Worm (Caenorhabditis elegans) whole organism, young adult: ENCODE measurements around the gene K08H2.7.

Source experiments
- B0019.2 ChIP-seq: fragments of 200-800 bp; sonication (Bioruptor generic); conservative IDR thresholded peaks from 2 replicates; pipeline ENCODE4 v1.3.6; 2022; ENCODE audit warnings: missing genetic modification reagents, missing genetic modification characterization, missing compliant biosample characterization
- B0035.1 ChIP-seq: sonication (generic microtip); optimal IDR thresholded peaks from 2 replicates; lab custom pipeline; 2016; ENCODE audit warnings: missing genetic modification characterization, mild to moderate bottlenecking, missing compliant biosample characterization, missing genotype, missing genetic modification reagents
- B0261.1 ChIP-seq: sonication (generic microtip); optimal IDR thresholded peaks from 2 replicates; lab custom pipeline; 2016; ENCODE audit warnings: mild to moderate bottlenecking, missing genetic modification characterization, moderate library complexity, missing compliant biosample characterization
- C17E4.6 ChIP-seq: fragments of 200-800 bp; sonication (Bioruptor generic); IDR thresholded peaks from 2 replicates; pipeline ENCODE4 v1.3.6; 2022; ENCODE audit warnings: missing genetic modification reagents, missing genetic modification characterization, missing compliant biosample characterization
- F10E7.11 ChIP-seq: sonication (generic microtip); optimal IDR thresholded peaks from 2 replicates; lab custom pipeline; 2017; ENCODE audit warnings: mild to moderate bottlenecking, missing genetic modification characterization, moderate library complexity, missing compliant biosample characterization
- F23B12.7 ChIP-seq: sonication (generic microtip); optimal IDR thresholded peaks from 2 replicates; lab custom pipeline; 2017; ENCODE audit warnings: missing genetic modification characterization, mild to moderate bottlenecking, missing compliant biosample characterization, antibody characterized with exemption, moderate library complexity; ENCODE audit not compliant: insufficient read depth
- F33H1.4 ChIP-seq: fragments of 200-800 bp; sonication (Bioruptor generic); IDR thresholded peaks from 2 replicates; pipeline ENCODE4 v1.3.6; 2022; ENCODE audit warnings: missing genetic modification reagents, missing genetic modification characterization, missing compliant biosample characterization
- F39B2.1 ChIP-seq: fragments of 200-800 bp; sonication (Bioruptor generic); IDR thresholded peaks from 2 replicates; pipeline ENCODE4 v1.3.6; 2022; ENCODE audit warnings: missing genetic modification reagents, missing genetic modification characterization, missing compliant biosample characterization
- F49E8.2 ChIP-seq: sonication (generic microtip); optimal IDR thresholded peaks from 3 replicates; lab custom pipeline; 2017; ENCODE audit warnings: missing genetic modification characterization, mild to moderate bottlenecking, missing compliant biosample characterization, antibody characterized with exemption, moderate library complexity; ENCODE audit not compliant: insufficient read depth
- F52B5.7 ChIP-seq: sonication (generic microtip); optimal IDR thresholded peaks from 2 replicates; lab custom pipeline; 2016; ENCODE audit warnings: mild to moderate bottlenecking, missing genetic modification characterization, missing compliant biosample characterization
- Y53F4B.3 ChIP-seq: fragments of 200-800 bp; sonication (Bioruptor generic); IDR thresholded peaks from 2 replicates; pipeline ENCODE4 v1.3.6; 2022; ENCODE audit warnings: missing genetic modification reagents, missing genetic modification characterization, missing compliant biosample characterization
- Y56A3A.18 ChIP-seq: fragments of 200-800 bp; sonication (Bioruptor generic); IDR thresholded peaks from 2 replicates; pipeline ENCODE4 v1.3.6; 2022; ENCODE audit warnings: missing genetic modification reagents, missing genetic modification characterization, missing compliant biosample characterization
- ZK185.1 ChIP-seq: sonication (generic microtip); optimal IDR thresholded peaks from 2 replicates; lab custom pipeline; 2016; ENCODE audit warnings: mild to moderate bottlenecking, missing genetic modification characterization, missing compliant biosample characterization; ENCODE audit not compliant: poor library complexity, severe bottlenecking
- ama-1 ChIP-seq, 3 experiments: fragments of 150-350 bp in 1 of 3; sonication (generic microtip) in 2 of 3; optimal IDR thresholded peaks; 2 replicates each; lab custom pipeline; 2014 to 2018; ENCODE audit warnings: missing biosample characterization in 2 of 3, missing genetic modification characterization in 2 of 3, missing genetic modification reagents in 2 of 3
- atf-7 ChIP-seq: sonication (generic microtip); optimal IDR thresholded peaks from 2 replicates; lab custom pipeline; 2017; ENCODE audit warnings: mild to moderate bottlenecking, missing genetic modification characterization, missing compliant biosample characterization
- athp-1 ChIP-seq: sonication (generic microtip); optimal IDR thresholded peaks from 2 replicates; lab custom pipeline; 2017; ENCODE audit warnings: mild to moderate bottlenecking, missing genetic modification characterization, missing compliant biosample characterization
- bed-1 ChIP-seq: fragments of 200-800 bp; sonication (Bioruptor generic); IDR thresholded peaks from 2 replicates; pipeline ENCODE4 v1.3.6; 2022; ENCODE audit warnings: missing genetic modification reagents, missing genetic modification characterization, missing compliant biosample characterization
- ccch-3 ChIP-seq: fragments of 200-800 bp; sonication (Bioruptor generic); optimal IDR thresholded peaks from 2 replicates; lab custom pipeline; 2018; ENCODE audit warnings: mild to moderate bottlenecking, missing genetic modification characterization, missing compliant biosample characterization
- ceh-100 ChIP-seq: fragments of 200-800 bp; sonication (Bioruptor generic); IDR thresholded peaks from 2 replicates; pipeline ENCODE4 v1.3.6; 2022; ENCODE audit warnings: missing genetic modification reagents, missing genetic modification characterization, missing compliant biosample characterization
- ceh-27 ChIP-seq: fragments of 200-800 bp; sonication (Bioruptor generic); optimal IDR thresholded peaks from 2 replicates; lab custom pipeline; 2018; ENCODE audit warnings: mild to moderate bottlenecking, missing genetic modification characterization, moderate library complexity, missing compliant biosample characterization
- ceh-58 ChIP-seq: fragments of 200-800 bp; sonication (Bioruptor generic); IDR thresholded peaks from 2 replicates; pipeline ENCODE4 v1.3.6; 2022; ENCODE audit warnings: missing genetic modification characterization, missing compliant biosample characterization
- die-1 ChIP-seq: sonication (generic microtip); optimal IDR thresholded peaks from 2 replicates; lab custom pipeline; 2016; ENCODE audit warnings: missing genotype, mild to moderate bottlenecking, missing genetic modification characterization, missing compliant biosample characterization
- dpff-1 ChIP-seq: sonication (generic microtip); optimal IDR thresholded peaks from 2 replicates; lab custom pipeline; 2017; ENCODE audit warnings: mild to moderate bottlenecking, missing genetic modification characterization, missing compliant biosample characterization
- ekl-4 ChIP-seq: fragments of 200-800 bp; sonication (Bioruptor generic); IDR thresholded peaks from 2 replicates; pipeline ENCODE4 v1.3.6; 2022; ENCODE audit warnings: missing genetic modification reagents, missing genetic modification characterization, missing compliant biosample characterization
- gei-17 ChIP-seq: fragments of 200-800 bp; sonication (Bioruptor generic); optimal IDR thresholded peaks from 2 replicates; lab custom pipeline; 2018; ENCODE audit warnings: mild to moderate bottlenecking, missing genetic modification characterization, missing compliant biosample characterization
- him-1 ChIP-seq: sonication (generic microtip); optimal IDR thresholded peaks from 2 replicates; lab custom pipeline; 2016; ENCODE audit warnings: missing genotype, missing genetic modification reagents, missing genetic modification characterization, missing compliant biosample characterization
- hrde-1 ChIP-seq: sonication (generic microtip); optimal IDR thresholded peaks from 2 replicates; lab custom pipeline; 2016; ENCODE audit warnings: missing genetic modification characterization, mild to moderate bottlenecking, missing compliant biosample characterization, moderate library complexity, missing genotype, missing genetic modification reagents, borderline replicate concordance
- hsf-1 ChIP-seq: fragments of 200-800 bp; sonication (Bioruptor generic); IDR thresholded peaks from 2 replicates; pipeline ENCODE4 v1.3.6; 2022; ENCODE audit warnings: missing genetic modification reagents, missing genetic modification characterization, missing compliant biosample characterization
- lin-35 ChIP-seq, 3 experiments: fragments of 150-350 bp in 2 of 3; sonication (generic microtip) in 1 of 3; optimal IDR thresholded peaks; 2 replicates each; lab custom pipeline; 2014 to 2018; ENCODE audit warnings: missing biosample characterization in 3 of 3, missing genetic modification characterization in 3 of 3, missing genetic modification reagents in 3 of 3
- lsl-1 ChIP-seq: fragments of 200-800 bp; sonication (Bioruptor generic); optimal IDR thresholded peaks from 2 replicates; lab custom pipeline; 2018; ENCODE audit warnings: mild to moderate bottlenecking, missing genetic modification characterization, moderate library complexity, missing compliant biosample characterization
- madf-10 ChIP-seq: sonication (generic microtip); optimal IDR thresholded peaks from 2 replicates; lab custom pipeline; 2016; ENCODE audit warnings: mild to moderate bottlenecking, missing genetic modification characterization, missing compliant biosample characterization
- madf-6 ChIP-seq: fragments of 200-800 bp; sonication (Bioruptor generic); IDR thresholded peaks from 2 replicates; pipeline ENCODE4 v1.3.6; 2022; ENCODE audit warnings: missing genetic modification reagents, missing genetic modification characterization, missing compliant biosample characterization
- mcd-1 ChIP-seq: fragments of 200-800 bp; sonication (Bioruptor generic); IDR thresholded peaks from 2 replicates; pipeline ENCODE4 v1.3.6; 2022; ENCODE audit warnings: missing genetic modification reagents, missing genetic modification characterization, missing compliant biosample characterization
- nhr-27 ChIP-seq: fragments of 200-800 bp; sonication (Bioruptor generic); optimal IDR thresholded peaks from 2 replicates; lab custom pipeline; 2018; ENCODE audit warnings: mild to moderate bottlenecking, missing genetic modification characterization, moderate library complexity, missing compliant biosample characterization
- pha-4 ChIP-seq: fragments of 150-350 bp; sonication (generic microtip); optimal IDR thresholded peaks from 2 replicates; lab custom pipeline; 2014; ENCODE audit warnings: missing biosample characterization, missing genetic modification reagents, missing genetic modification characterization
- sdz-38 ChIP-seq: sonication (generic microtip); optimal IDR thresholded peaks from 2 replicates; lab custom pipeline; 2016; ENCODE audit warnings: missing genotype, missing genetic modification characterization, missing compliant biosample characterization
- somi-1 ChIP-seq: fragments of 200-800 bp; sonication (Bioruptor generic); optimal IDR thresholded peaks from 2 replicates; lab custom pipeline; 2018; ENCODE audit warnings: mild to moderate bottlenecking, missing genetic modification characterization, missing compliant biosample characterization
- tbp1 ChIP-seq: fragments of 200-800 bp; sonication (Bioruptor generic); optimal IDR thresholded peaks from 2 replicates; lab custom pipeline; 2018; ENCODE audit warnings: mild to moderate bottlenecking, missing genetic modification characterization, missing compliant biosample characterization
- unc-130 ChIP-seq: sonication (generic microtip); optimal IDR thresholded peaks from 2 replicates; lab custom pipeline; 2016; ENCODE audit warnings: missing genetic modification reagents, missing genetic modification characterization, missing compliant biosample characterization
- unc-62 ChIP-seq: fragments of 150-350 bp; optimal IDR thresholded peaks from 2 replicates; lab custom pipeline; 2014; ENCODE audit warnings: missing biosample characterization, missing genetic modification reagents, missing genetic modification characterization
- xnd-1 ChIP-seq: sonication (generic microtip); optimal IDR thresholded peaks from 2 replicates; lab custom pipeline; 2016; ENCODE audit warnings: missing genotype, missing genetic modification reagents, missing genetic modification characterization, missing compliant biosample characterization
- zfh-2 ChIP-seq: fragments of 200-800 bp; sonication (Bioruptor generic); conservative IDR thresholded peaks from 2 replicates; pipeline ENCODE4 v1.3.6; 2022; ENCODE audit warnings: missing genetic modification reagents, missing genetic modification characterization, missing compliant biosample characterization
- ztf-18 ChIP-seq: sonication (generic microtip); optimal IDR thresholded peaks from 2 replicates; lab custom pipeline; 2016; ENCODE audit warnings: missing genotype, mild to moderate bottlenecking, missing genetic modification characterization, missing compliant biosample characterization
- ztf-25 ChIP-seq: fragments of 200-800 bp; sonication (Bioruptor generic); IDR thresholded peaks from 2 replicates; pipeline ENCODE4 v1.3.6; 2022; ENCODE audit warnings: missing genetic modification reagents, missing genetic modification characterization, missing compliant biosample characterization
- ztf-26 ChIP-seq: sonication (generic microtip); optimal IDR thresholded peaks from 2 replicates; lab custom pipeline; 2017; ENCODE audit warnings: missing genetic modification characterization, missing compliant biosample characterization
- ztf-28 ChIP-seq: fragments of 200-800 bp; sonication (Bioruptor generic); IDR thresholded peaks from 2 replicates; pipeline ENCODE4 v1.3.6; 2022; ENCODE audit warnings: missing genetic modification reagents, missing genetic modification characterization, missing compliant biosample characterization
- ztf-3 ChIP-seq: fragments of 200-800 bp; sonication (Bioruptor generic); optimal IDR thresholded peaks from 2 replicates; lab custom pipeline; 2018; ENCODE audit warnings: mild to moderate bottlenecking, missing genetic modification characterization, missing compliant biosample characterization
- ztf-6 ChIP-seq: fragments of 200-800 bp; sonication (Bioruptor generic); IDR thresholded peaks from 2 replicates; pipeline ENCODE4 v1.3.6; 2022; ENCODE audit warnings: missing genetic modification reagents, missing genetic modification characterization, missing compliant biosample characterization

K08H2.7 gene

ce11 chrX:13264550-13264949 is 16.3 kb upstream of the K08H2.7 start (continued):
- peak in 1 of 3 experiments; percentile 20 for TF ChIP-seq lin-35 (GFP tag; optimal IDR thresholded peaks at IDR 0.05; lab: Kevin White, UChicago)
- TF ChIP-seq F33H1.4 (GFP tag; lab: Robert Waterston, UW): no peak
- TF ChIP-seq atf-7: peak; percentile 55
- peak; percentile 86 for TF ChIP-seq Y56A3A.18 (GFP tag; lab: Robert Waterston, UW)
- TF ChIP-seq ceh-58: no peak
- no peak for TF ChIP-seq xnd-1 (tag; lab: Kevin White, UChicago)
- TF ChIP-seq F39B2.1 (GFP tag; lab: Robert Waterston, UW): 0 out of 2 replicates have a peak, but pooled peaks have one; percentile 54
- TF ChIP-seq mcd-1 (GFP tag; lab: Robert Waterston, UW): no peak
- TF ChIP-seq F23B12.7 (tag; lab: Kevin White, UChicago): peak; percentile 72
- TF ChIP-seq ZK185.1 (tag; lab: Kevin White, UChicago): peak; percentile 60
- TF ChIP-seq dpff-1 (tag; lab: Kevin White, UChicago): no peak
- TF ChIP-seq ekl-4 (GFP tag; lab: Robert Waterston, UW): peak; percentile 82
- TF ChIP-seq unc-130 (GFP tag; lab: Kevin White, UChicago): peak; percentile 30
- TF ChIP-seq zfh-2: no peak
- TF ChIP-seq pha-4: no peak
- peak; percentile 60 for TF ChIP-seq ztf-18 (tag; lab: Kevin White, UChicago)
- no peak for TF ChIP-seq B0019.2 (GFP tag; lab: Robert Waterston, UW)
- TF ChIP-seq bed-1 (GFP tag; lab: Robert Waterston, UW): no peak
- TF ChIP-seq unc-62 (GFP tag; lab: Kevin White, UChicago): no peak
- peak; percentile 53 for TF ChIP-seq B0035.1 (tag; lab: Kevin White, UChicago)
- TF ChIP-seq B0261.1 (tag; lab: Kevin White, UChicago): peak; percentile 97
- TF ChIP-seq F10E7.11 (tag; lab: Kevin White, UChicago): no peak
- no peak for TF ChIP-seq ama-1 (optimal IDR thresholded peaks at IDR 0.05; lab: Kevin White, UChicago)
- no peak for TF ChIP-seq ama-1 (GFP tag; optimal IDR thresholded peaks at IDR 0.05; lab: Kevin White, UChicago)
- TF ChIP-seq gei-17 (GFP tag; lab: Kevin White, UChicago): peak; percentile 60
- TF ChIP-seq F52B5.7: peak; percentile 68
- peak; percentile 89 for TF ChIP-seq die-1 (tag; lab: Kevin White, UChicago)
- TF ChIP-seq tbp1 (GFP tag; lab: Kevin White, UChicago): peak; percentile 97
- TF ChIP-seq hrde-1: peak; percentile 61
- peak; percentile 88 for TF ChIP-seq him-1 (tag; lab: Kevin White, UChicago)
- no peak for TF ChIP-seq ztf-6 (GFP tag; lab: Robert Waterston, UW)
- TF ChIP-seq ztf-26 (tag; lab: Kevin White, UChicago): no peak
- TF ChIP-seq nhr-27: no peak
- peak; percentile 78; the same call in 1 of the 2 replicates for TF ChIP-seq ztf-28 (GFP tag; lab: Robert Waterston, UW)
- peak; percentile 16 for TF ChIP-seq ccch-3 (GFP tag; lab: Kevin White, UChicago)
- TF ChIP-seq madf-6: no peak; the same call in none of the 2 replicates
- peak; percentile 55 for TF ChIP-seq somi-1
- no peak for TF ChIP-seq Y53F4B.3 (GFP tag; lab: Robert Waterston, UW)
- TF ChIP-seq ztf-25: peak; percentile 80; the same call in 1 of the 2 replicates
- no peak for TF ChIP-seq hsf-1
- peak; percentile 64 for TF ChIP-seq madf-10 (tag; lab: Kevin White, UChicago)
- no peak for TF ChIP-seq C17E4.6 (GFP tag; lab: Robert Waterston, UW)
- TF ChIP-seq ztf-3 (GFP tag; lab: Kevin White, UChicago): no peak
- TF ChIP-seq F49E8.2 (tag; lab: Kevin White, UChicago): no peak
- TF ChIP-seq lsl-1: no peak
- no peak for TF ChIP-seq ceh-100 (GFP tag; lab: Robert Waterston, UW)
- peak; percentile 45 for TF ChIP-seq ceh-27 (GFP tag; lab: Kevin White, UChicago)
- no peak for TF ChIP-seq sdz-38 (tag; lab: Kevin White, UChicago)
- TF ChIP-seq athp-1: peak; percentile 24
